Fruit fly (Drosophila melanogaster) whole organism, prepupa: ENCODE measurements around the gene Snx21.

Experiments
- CG11762 ChIP-seq: fragments of 200-800 bp; sonication (Bioruptor generic); optimal IDR thresholded peaks from 3 replicates; lab custom pipeline; 2016; ENCODE audit warnings: missing biosample characterization, missing genetic modification characterization; ENCODE audit not compliant: insufficient read depth
- CG3032 ChIP-seq: fragments of 200-800 bp; optimal IDR thresholded peaks from 2 replicates; lab custom pipeline; 2019; ENCODE audit warnings: missing biosample characterization, mild to moderate bottlenecking, missing genetic modification characterization, moderate library complexity
- CG6163 ChIP-seq: fragments of 200-800 bp; sonication (Bioruptor generic); IDR thresholded peaks from 3 replicates; pipeline ENCODE4 v1.3.6; 2022; ENCODE audit warnings: missing biosample characterization, missing genetic modification characterization
- CG6792 ChIP-seq: fragments of 200-800 bp; sonication (Bioruptor generic); optimal IDR thresholded peaks from 3 replicates; lab custom pipeline; 2016; ENCODE audit warnings: missing biosample characterization, missing genetic modification characterization
- CG8119 ChIP-seq: fragments of 200-800 bp; sonication (Bioruptor generic); IDR thresholded peaks from 3 replicates; pipeline ENCODE4 v1.3.6; 2022; ENCODE audit warnings: missing biosample characterization, missing genetic modification characterization
- Sox102F ChIP-seq: fragments of 200-800 bp; sonication (Bioruptor generic); optimal IDR thresholded peaks from 2 replicates; lab custom pipeline; 2016; ENCODE audit warnings: missing biosample characterization, mild to moderate bottlenecking, missing genetic modification characterization
- acj6 ChIP-seq: fragments of 200-800 bp; sonication (Bioruptor generic); optimal IDR thresholded peaks from 3 replicates; lab custom pipeline; 2016; ENCODE audit warnings: missing biosample characterization, missing genetic modification characterization
- net ChIP-seq: fragments of 200-800 bp; sonication (Bioruptor generic); optimal IDR thresholded peaks from 3 replicates; lab custom pipeline; 2016; ENCODE audit warnings: missing biosample characterization, missing genetic modification characterization
- svp ChIP-seq: fragments of 200-800 bp; sonication (Bioruptor generic); peaks from one replicate; lab custom pipeline; 2016; ENCODE audit warnings: missing biosample characterization, missing genetic modification characterization

DNA sequence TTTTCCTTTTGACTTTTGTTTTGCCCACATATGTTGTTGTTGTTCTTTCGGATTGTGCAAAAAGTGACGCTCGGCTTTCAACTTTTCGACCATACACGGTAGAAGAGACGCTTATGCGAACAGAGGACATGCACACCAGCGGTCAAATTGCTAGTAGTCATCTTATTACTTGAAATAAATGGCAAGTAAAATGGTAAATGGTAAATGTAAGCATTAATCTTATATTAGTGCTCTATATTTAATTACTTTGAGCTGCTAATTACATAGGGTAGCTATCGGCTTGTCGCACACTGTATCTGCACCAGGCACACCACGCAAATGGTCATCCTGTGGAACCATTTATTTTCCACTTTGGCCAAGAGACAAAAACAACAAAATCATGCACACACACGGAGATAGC, 44.1 kb downstream of the Snx21 start:
- TF ChIP-seq CG3032 (tag; lab: Kevin White, UChicago) = no peak
- TF ChIP-seq acj6 (GFP tag; lab: Kevin White, UChicago) = no peak
- 0 out of 3 replicates have a peak, but pooled peaks have one; percentile 22 for TF ChIP-seq CG6163 (GFP tag; lab: Robert Waterston, UW)
- peak; percentile 65 for TF ChIP-seq svp (GFP tag; lab: Kevin White, UChicago)
- TF ChIP-seq CG6792 (GFP tag; lab: Kevin White, UChicago) = no peak
- no peak for TF ChIP-seq Sox102F (GFP tag; lab: Kevin White, UChicago)
- no peak for TF ChIP-seq CG8119 (GFP tag; lab: Robert Waterston, UW)
- TF ChIP-seq CG11762 (GFP tag; lab: Kevin White, UChicago) = no peak
- TF ChIP-seq net (GFP tag; lab: Kevin White, UChicago) = no peak
